Fruit fly (Drosophila melanogaster) whole organism, embryonic: ENCODE results near the gene CG3184.
A peak's percentile ranks its signal among the peaks of the same experiment; 100 is the strongest.

Source experiments
- B-H1 ChIP-seq: fragments of 200-800 bp; sonication (Bioruptor generic); IDR thresholded peaks from 3 replicates; pipeline ENCODE4 v1.3.6; 2022; ENCODE audit warnings: missing biosample characterization, missing genetic modification characterization
- C15 ChIP-seq: fragments of 200-800 bp; sonication (Bioruptor generic); IDR thresholded peaks from 3 replicates; pipeline ENCODE4 v1.3.6; 2022; ENCODE audit warnings: missing biosample characterization, missing genetic modification characterization
- CG11560 ChIP-seq: fragments of 200-800 bp; sonication (Bioruptor generic); IDR thresholded peaks from 3 replicates; pipeline ENCODE4 v1.3.6; 2022; ENCODE audit warnings: missing biosample characterization, missing genetic modification characterization
- CG13624 ChIP-seq: fragments of 200-800 bp; sonication (Bioruptor generic); optimal IDR thresholded peaks from 2 replicates; lab custom pipeline; 2016; ENCODE audit warnings: missing biosample characterization, missing genetic modification characterization
- CG14965 ChIP-seq: fragments of 200-800 bp; sonication (Bioruptor generic); optimal IDR thresholded peaks from 2 replicates; lab custom pipeline; 2016; ENCODE audit warnings: missing biosample characterization, missing genetic modification characterization, borderline replicate concordance
- CG17612 ChIP-seq: fragments of 200-800 bp; sonication (Bioruptor generic); IDR thresholded peaks from 2 replicates; pipeline ENCODE4 v1.3.6; 2022; ENCODE audit warnings: missing biosample characterization, missing genetic modification characterization
- CG18262 ChIP-seq: fragments of 200-800 bp; optimal IDR thresholded peaks from 3 replicates; lab custom pipeline; 2019; ENCODE audit warnings: missing biosample characterization, mild to moderate bottlenecking, missing genetic modification characterization, moderate library complexity
- CG2120 ChIP-seq: fragments of 200-800 bp; sonication (Bioruptor generic); optimal IDR thresholded peaks from 3 replicates; lab custom pipeline; 2016; ENCODE audit warnings: missing biosample characterization, missing genetic modification characterization
- CG31388 ChIP-seq: fragments of 200-800 bp; sonication (Bioruptor generic); optimal IDR thresholded peaks from 2 replicates; lab custom pipeline; 2016; ENCODE audit warnings: missing biosample characterization, missing genetic modification characterization
- CG32532 ChIP-seq: fragments of 200-800 bp; sonication (Bioruptor generic); IDR thresholded peaks from 2 replicates; pipeline ENCODE4 v1.3.6; 2022; ENCODE audit warnings: missing biosample characterization, missing genetic modification characterization
- CG3995 ChIP-seq: fragments of 200-800 bp; sonication (Bioruptor generic); optimal IDR thresholded peaks from 3 replicates; lab custom pipeline; 2016; ENCODE audit warnings: missing biosample characterization, missing genetic modification characterization
- CG4707 ChIP-seq: fragments of 200-800 bp; sonication (Bioruptor generic); optimal IDR thresholded peaks from 2 replicates; lab custom pipeline; 2018; ENCODE audit warnings: missing biosample characterization, mild to moderate bottlenecking, missing genetic modification characterization, moderate library complexity
- CG7745 ChIP-seq: fragments of 200-800 bp; sonication (Bioruptor generic); optimal IDR thresholded peaks from 2 replicates; lab custom pipeline; 2018; ENCODE audit warnings: missing biosample characterization, mild to moderate bottlenecking, missing genetic modification characterization, moderate library complexity
- CG7839 ChIP-seq: fragments of 200-800 bp; sonication (Bioruptor generic); optimal IDR thresholded peaks from 3 replicates; lab custom pipeline; 2018; ENCODE audit warnings: missing biosample characterization, mild to moderate bottlenecking, missing genetic modification characterization, moderate library complexity
- CG7987 ChIP-seq: fragments of 200-800 bp; sonication (Bioruptor generic); optimal IDR thresholded peaks from 2 replicates; lab custom pipeline; 2018; ENCODE audit warnings: missing biosample characterization, mild to moderate bottlenecking, missing genetic modification characterization, moderate library complexity
- CG8944 ChIP-seq: fragments of 200-800 bp; sonication (Bioruptor generic); optimal IDR thresholded peaks from 3 replicates; lab custom pipeline; 2016; ENCODE audit warnings: missing biosample characterization, missing genetic modification characterization
- CHES-1-like ChIP-seq: fragments of 200-800 bp; sonication (Bioruptor generic); optimal IDR thresholded peaks from 2 replicates; lab custom pipeline; 2016; ENCODE audit warnings: missing biosample characterization, missing genetic modification characterization
- CTCF ChIP-seq: fragments of 200-800 bp; sonication (Bioruptor generic); optimal IDR thresholded peaks from 2 replicates; lab custom pipeline; 2017; ENCODE audit warnings: missing biosample characterization, mild to moderate bottlenecking, missing genetic modification characterization, moderate library complexity
- CoRest ChIP-seq: fragments of 200-800 bp; sonication (Bioruptor generic); optimal IDR thresholded peaks from 3 replicates; lab custom pipeline; 2018; ENCODE audit warnings: missing biosample characterization, mild to moderate bottlenecking, missing genetic modification characterization, moderate library complexity
- Dip3 ChIP-seq: fragments of 200-800 bp; sonication (Bioruptor generic); optimal IDR thresholded peaks from 3 replicates; lab custom pipeline; 2016; ENCODE audit warnings: missing biosample characterization, missing genetic modification characterization
- Dp ChIP-seq: fragments of 200-800 bp; sonication (Bioruptor generic); optimal IDR thresholded peaks from 2 replicates; lab custom pipeline; 2018; ENCODE audit warnings: missing biosample characterization, mild to moderate bottlenecking, missing genetic modification characterization, moderate library complexity
- Fer2 ChIP-seq: fragments of 200-800 bp; sonication (Bioruptor generic); optimal IDR thresholded peaks from 2 replicates; lab custom pipeline; 2018; ENCODE audit warnings: missing biosample characterization, mild to moderate bottlenecking, missing genetic modification characterization, moderate library complexity
- H2.0 ChIP-seq: fragments of 200-800 bp; sonication (Bioruptor generic); IDR thresholded peaks from 2 replicates; pipeline ENCODE4 v1.3.6; 2022; ENCODE audit warnings: missing biosample characterization, missing genetic modification characterization
- HLH4C ChIP-seq: fragments of 200-800 bp; sonication (Bioruptor generic); IDR thresholded peaks from 3 replicates; pipeline ENCODE4 v1.3.6; 2022; ENCODE audit warnings: missing biosample characterization, missing genetic modification characterization; ENCODE audit not compliant: partially characterized antibody
- Hr39 ChIP-seq: fragments of >200 bp; optimal IDR thresholded peaks from 2 replicates; lab custom pipeline; 2017
- Max ChIP-seq: fragments of 200-800 bp; sonication (Bioruptor generic); optimal IDR thresholded peaks from 2 replicates; lab custom pipeline; 2016; ENCODE audit warnings: missing biosample characterization, mild to moderate bottlenecking, missing genetic modification characterization
- Myb ChIP-seq: fragments of 200-800 bp; sonication (Bioruptor generic); optimal IDR thresholded peaks from 2 replicates; lab custom pipeline; 2016; ENCODE audit warnings: missing biosample characterization, missing genetic modification characterization
- NC2α ChIP-seq: fragments of 200-800 bp; sonication (Bioruptor generic); optimal IDR thresholded peaks from 2 replicates; lab custom pipeline; 2016; ENCODE audit warnings: missing biosample characterization, missing genetic modification characterization
- Nf-YC ChIP-seq: fragments of 200-800 bp; optimal IDR thresholded peaks from 3 replicates; lab custom pipeline; 2019; ENCODE audit warnings: missing biosample characterization, mild to moderate bottlenecking, missing genetic modification characterization, moderate library complexity
- NfI ChIP-seq: fragments of 200-800 bp; sonication (Bioruptor generic); optimal IDR thresholded peaks from 3 replicates; lab custom pipeline; 2018; ENCODE audit warnings: missing biosample characterization, mild to moderate bottlenecking, missing genetic modification characterization, moderate library complexity
- Poxn ChIP-seq: fragments of 200-800 bp; sonication (Bioruptor generic); IDR thresholded peaks from 2 replicates; pipeline ENCODE4 v1.3.6; 2022; ENCODE audit warnings: missing biosample characterization, missing genetic modification characterization
- Rfx ChIP-seq: fragments of 200-800 bp; sonication (Bioruptor generic); IDR thresholded peaks from 2 replicates; pipeline ENCODE4 v1.3.6; 2022; ENCODE audit warnings: missing biosample characterization, missing genetic modification characterization
- Side ChIP-seq: fragments of 200-800 bp; sonication (Bioruptor generic); optimal IDR thresholded peaks from 2 replicates; lab custom pipeline; 2016; ENCODE audit warnings: missing biosample characterization, missing genetic modification characterization
- Stat92E ChIP-seq, 3 experiments: fragments of >200 bp in 2 of 3; fragments of 200-800 bp in 1 of 3; sonication (Bioruptor generic) in 1 of 3; optimal IDR thresholded peaks; 2 replicates each; lab custom pipeline; 2017 to 2019; ENCODE audit warnings: missing biosample characterization in 3 of 3, missing genetic modification characterization in 3 of 3, mild to moderate bottlenecking in 1 of 3, moderate library complexity in 1 of 3
- ato ChIP-seq: fragments of 200-800 bp; sonication (Bioruptor generic); IDR thresholded peaks from 2 replicates; pipeline ENCODE4 v1.3.6; 2022; ENCODE audit warnings: missing biosample characterization, missing genetic modification characterization; ENCODE audit not compliant: partially characterized antibody
- az2 ChIP-seq: fragments of 200-800 bp; sonication (Bioruptor generic); optimal IDR thresholded peaks from 3 replicates; lab custom pipeline; 2016; ENCODE audit warnings: missing biosample characterization, missing genetic modification characterization
- ci ChIP-seq: fragments of 200-800 bp; sonication (Bioruptor generic); IDR thresholded peaks from 3 replicates; pipeline ENCODE4 v1.3.6; 2022; ENCODE audit warnings: missing biosample characterization, missing genetic modification characterization
- dmrt99B ChIP-seq: fragments of 200-800 bp; sonication (Bioruptor generic); optimal IDR thresholded peaks from 2 replicates; lab custom pipeline; 2018; ENCODE audit warnings: missing biosample characterization, mild to moderate bottlenecking, missing genetic modification characterization, moderate library complexity
- ftz-f1 ChIP-seq: fragments of 200-800 bp; sonication (Bioruptor generic); optimal IDR thresholded peaks from 2 replicates; lab custom pipeline; 2016; ENCODE audit warnings: missing biosample characterization, missing genetic modification characterization
- gce ChIP-seq: fragments of 200-800 bp; sonication (Bioruptor generic); IDR thresholded peaks from 3 replicates; pipeline ENCODE4 v1.3.6; 2022; ENCODE audit warnings: missing biosample characterization, missing genetic modification characterization
- gsb-n ChIP-seq: fragments of 200-800 bp; sonication (Bioruptor generic); optimal IDR thresholded peaks from 3 replicates; lab custom pipeline; 2018; ENCODE audit warnings: missing biosample characterization, mild to moderate bottlenecking, missing genetic modification characterization
- jing ChIP-seq: fragments of 200-800 bp; sonication (Bioruptor generic); optimal IDR thresholded peaks from 2 replicates; lab custom pipeline; 2018; ENCODE audit warnings: missing biosample characterization, mild to moderate bottlenecking, missing genetic modification characterization
- lilli ChIP-seq: fragments of 200-800 bp; sonication (Bioruptor generic); optimal IDR thresholded peaks from 3 replicates; lab custom pipeline; 2016; ENCODE audit warnings: missing biosample characterization, missing genetic modification characterization
- maf-S ChIP-seq: fragments of 200-800 bp; sonication (Bioruptor generic); optimal IDR thresholded peaks from 2 replicates; lab custom pipeline; 2016; ENCODE audit warnings: missing biosample characterization, missing genetic modification characterization
- org-1 ChIP-seq: fragments of 200-800 bp; sonication (Bioruptor generic); optimal IDR thresholded peaks from 2 replicates; lab custom pipeline; 2017; ENCODE audit warnings: missing biosample characterization, missing genetic modification characterization
- peb ChIP-seq: fragments of 200-800 bp; sonication (Bioruptor generic); IDR thresholded peaks from 2 replicates; pipeline ENCODE4 v1.3.6; 2022; ENCODE audit warnings: missing biosample characterization, missing genetic modification characterization
- psq ChIP-seq: fragments of 200-800 bp; sonication (Bioruptor generic); optimal IDR thresholded peaks from 2 replicates; lab custom pipeline; 2017; ENCODE audit warnings: missing biosample characterization, missing genetic modification characterization
- pum ChIP-seq: fragments of 200-800 bp; sonication (Bioruptor generic); optimal IDR thresholded peaks from 2 replicates; lab custom pipeline; 2016; ENCODE audit warnings: missing biosample characterization, missing genetic modification characterization
- row ChIP-seq: fragments of 200-800 bp; sonication (Bioruptor generic); IDR thresholded peaks from 3 replicates; pipeline ENCODE4 v1.3.6; 2022; ENCODE audit warnings: missing biosample characterization, missing genetic modification characterization
- shn ChIP-seq: fragments of 200-800 bp; sonication (Bioruptor generic); optimal IDR thresholded peaks from 3 replicates; lab custom pipeline; 2016; ENCODE audit warnings: missing biosample characterization, missing genetic modification characterization
- slou ChIP-seq: fragments of 200-800 bp; sonication (Bioruptor generic); optimal IDR thresholded peaks from 3 replicates; lab custom pipeline; 2016; ENCODE audit warnings: missing biosample characterization, missing genetic modification characterization
- zf30C ChIP-seq: fragments of 200-800 bp; sonication (Bioruptor generic); optimal IDR thresholded peaks from 3 replicates; lab custom pipeline; 2018; ENCODE audit warnings: missing biosample characterization, mild to moderate bottlenecking, missing genetic modification characterization

CG3184 gene

dm6 chrX:6711295-6711694, 22.7 kb upstream of the CG3184 start (continued):
- TF ChIP-seq shn (GFP tag; lab: Kevin White, UChicago) (peak; percentile 66), HLH4C (GFP tag; lab: Robert Waterston, UW) (no peak), Fer2 (peak; percentile 40), CTCF (GFP tag; lab: Kevin White, UChicago) (no peak), gce (GFP tag; lab: Robert Waterston, UW) (peak; percentile 71; the same call in 1 of the 3 replicates), peb (GFP tag; lab: Robert Waterston, UW) (peak; percentile 27; the same call in 1 of the 2 replicates), CG7745 (tag; lab: Kevin White, UChicago) (no peak), Dp (no peak), ci (GFP tag; lab: Robert Waterston, UW) (peak; percentile 80), CG4707 (GFP tag; lab: Kevin White, UChicago) (peak; percentile 65), zf30C (GFP tag; lab: Kevin White, UChicago) (peak; percentile 83), lilli (GFP tag; lab: Kevin White, UChicago) (peak; percentile 78), CG8944 (peak; percentile 64), CG7987 (GFP tag; lab: Kevin White, UChicago) (peak; percentile 47), dmrt99B (tag; lab: Kevin White, UChicago) (peak; percentile 87), CG18262 (tag; lab: Kevin White, UChicago) (peak; percentile 83), Myb (GFP tag; lab: Kevin White, UChicago) (peak; percentile 60), maf-S (peak; percentile 60), CG3995 (GFP tag; lab: Kevin White, UChicago) (no peak), gsb-n (tag; lab: Kevin White, UChicago) (peak; percentile 74), CG14965 (no peak), jing (GFP tag; lab: Kevin White, UChicago) (peak; percentile 67), Dip3 (GFP tag; lab: Kevin White, UChicago) (peak; percentile 66), H2.0 (GFP tag; lab: Robert Waterston, UW) (peak; percentile 53; the same call in 1 of the 2 replicates), psq (GFP tag; lab: Kevin White, UChicago) (peak; percentile 12), C15 (GFP tag; lab: Robert Waterston, UW) (0 out of 3 replicates have a peak, but pooled peaks have one; percentile 39), Side (peak; percentile 84), ato (GFP tag; lab: Robert Waterston, UW) (no peak), Stat92E (GFP tag; optimal IDR thresholded peaks at IDR 0.05; lab: Kevin White, UChicago) (peak in 1 of 3 experiments; percentile 15), Poxn (GFP tag; lab: Robert Waterston, UW) (no peak), az2 (GFP tag; lab: Kevin White, UChicago) (peak; percentile 78), ftz-f1 (GFP tag; lab: Kevin White, UChicago) (no peak), org-1 (GFP tag; lab: Kevin White, UChicago) (peak; percentile 89), row (GFP tag; lab: Robert Waterston, UW) (peak; percentile 89), Rfx (peak; percentile 85), CG32532 (GFP tag; lab: Robert Waterston, UW) (peak; percentile 79), CG31388 (GFP tag; lab: Kevin White, UChicago) (peak; percentile 35), NC2α (GFP tag; lab: Kevin White, UChicago) (peak; percentile 47), CG17612 (GFP tag; lab: Robert Waterston, UW) (no peak), Hr39 (no peak), CG7839 (peak; percentile 88), CoRest (tag; lab: Kevin White, UChicago) (peak; percentile 81), NfI (peak; percentile 72), Nf-YC (tag; lab: Kevin White, UChicago) (peak; percentile 53), slou (GFP tag; lab: Kevin White, UChicago) (peak; percentile 61), CHES-1-like (GFP tag; lab: Kevin White, UChicago) (peak; percentile 77), Max (GFP tag; lab: Kevin White, UChicago) (peak; percentile 55), B-H1 (GFP tag; lab: Robert Waterston, UW) (peak; percentile 67), CG2120 (GFP tag; lab: Kevin White, UChicago) (peak; percentile 87), CG11560 (tag; lab: Robert Waterston, UW) (peak; percentile 27; the same call in 1 of the 3 replicates), pum (GFP tag; lab: Kevin White, UChicago) (peak; percentile 71), CG13624 (peak; percentile 81)
